Fruit fly (Drosophila melanogaster): ENCODE measurements around the gene CG34269.

CG34269 gene

DNA sequence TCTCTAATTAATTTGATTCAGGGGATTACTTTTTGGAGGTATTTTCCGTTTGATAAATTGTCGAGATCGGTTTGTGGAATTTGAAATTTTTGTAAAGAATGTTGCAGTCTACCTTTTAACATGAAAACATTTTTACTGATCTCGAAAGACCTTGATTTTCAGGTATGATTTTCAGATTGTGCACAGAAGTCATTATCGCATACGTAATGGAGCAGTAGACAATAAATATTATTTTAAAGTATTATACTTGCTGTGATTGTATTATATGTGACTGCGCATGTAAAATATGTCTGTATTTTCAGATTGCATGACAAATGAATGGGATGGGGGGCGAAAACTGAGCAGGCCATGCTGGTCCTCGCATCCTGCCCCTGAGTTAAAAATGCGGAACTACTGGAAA is at the start of gene CG34269:
Gene CG34269, plus strand, starts transcription at position 301 of the 400 bp plus-strand sequence.
- TF ChIP-seq rn (GFP tag; IDR thresholded peaks at IDR 0.05): no peak
- no peak for TF ChIP-seq CG8301 (tag; optimal IDR thresholded peaks at IDR 0.05)
- no peak for TF ChIP-seq CG34367 (tag; optimal IDR thresholded peaks at IDR 0.05)
- no peak for TF ChIP-seq Pif1A (GFP tag; optimal IDR thresholded peaks at IDR 0.05)
- no peak for TF ChIP-seq CG10348 (GFP tag; IDR thresholded peaks at IDR 0.05)
- TF ChIP-seq CG9948 (tag; optimal IDR thresholded peaks at IDR 0.05): no peak
- TF ChIP-seq CG4496 (GFP tag; IDR thresholded peaks at IDR 0.05): no peak
- no peak for TF ChIP-seq Pif1B (GFP tag; optimal IDR thresholded peaks at IDR 0.05)
- no peak for TF ChIP-seq CG14655 (GFP tag; optimal IDR thresholded peaks at IDR 0.05)
- TF ChIP-seq D1 (tag; optimal IDR thresholded peaks at IDR 0.05): no peak

- no peak for TF ChIP-seq CG4496 (GFP tag; IDR thresholded peaks at IDR 0.05)
- TF ChIP-seq rn (GFP tag; IDR thresholded peaks at IDR 0.05): no peak
- TF ChIP-seq gl (tag; optimal IDR thresholded peaks at IDR 0.05): no peak
- no peak for TF ChIP-seq Pif1A (GFP tag; optimal IDR thresholded peaks at IDR 0.05)
- TF ChIP-seq CG32121 (GFP tag; IDR thresholded peaks at IDR 0.05): peak; percentile 29; the same call in 1 of the 2 replicates
These were observed 44.3 kb upstream of the CG34269 start for dm6 chr3L:483818-484217.

DNA sequence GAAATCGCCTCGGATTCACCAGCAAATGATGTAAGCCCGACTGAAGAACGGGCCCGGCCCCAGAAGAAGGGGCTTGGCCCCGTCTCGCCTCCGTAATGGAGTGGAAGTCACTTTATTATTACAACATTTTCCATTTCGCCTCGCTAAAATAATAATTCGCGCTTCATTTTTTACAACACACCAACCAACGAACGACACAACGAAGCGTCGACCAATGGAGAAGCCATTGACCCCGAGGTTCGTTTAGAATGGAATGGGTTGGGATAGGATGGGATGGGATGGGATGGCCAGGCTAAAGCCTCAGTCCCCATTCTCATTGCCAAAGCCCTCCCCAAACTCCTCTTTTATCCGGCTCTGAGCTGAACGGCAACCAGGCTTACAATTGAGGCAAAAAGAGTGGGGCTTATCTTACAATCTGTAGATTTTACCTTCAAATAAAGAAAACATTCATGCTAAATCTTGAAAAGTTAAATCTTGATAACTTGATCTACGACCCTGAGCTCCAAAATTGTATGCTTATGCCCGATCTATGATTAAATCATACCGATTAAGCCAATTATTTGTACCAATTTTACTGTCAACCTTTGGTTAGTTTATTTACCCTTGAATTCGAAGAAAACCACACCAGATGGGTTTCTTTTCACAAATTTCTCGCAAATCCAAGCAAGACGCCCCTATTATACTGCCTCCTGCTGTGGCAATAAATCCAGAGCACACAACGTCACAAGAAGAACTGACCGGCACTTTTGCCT is 43.4 kb upstream of the CG34269 start:
- TF ChIP-seq CG10348 (GFP tag; IDR thresholded peaks at IDR 0.05): no peak
- TF ChIP-seq CG12605 (GFP tag; IDR thresholded peaks at IDR 0.05): no peak
- peak; percentile 1 for TF ChIP-seq Pif1B (GFP tag; optimal IDR thresholded peaks at IDR 0.05)
- TF ChIP-seq fd96Ca (GFP tag; IDR thresholded peaks at IDR 0.05): no peak
- TF ChIP-seq CG17806 (tag; optimal IDR thresholded peaks at IDR 0.05): peak; percentile 65
- no peak for TF ChIP-seq rn (GFP tag; IDR thresholded peaks at IDR 0.05)
- TF ChIP-seq CG15710 (tag; optimal IDR thresholded peaks at IDR 0.05): peak; percentile 71
- peak; percentile 10 for TF ChIP-seq Pif1A (GFP tag; optimal IDR thresholded peaks at IDR 0.05)
- peak; percentile 60 for TF ChIP-seq CG14655 (GFP tag; optimal IDR thresholded peaks at IDR 0.05)
- no peak for TF ChIP-seq Ets98B (GFP tag; IDR thresholded peaks at IDR 0.05)
- no peak for TF ChIP-seq CG4496 (GFP tag; IDR thresholded peaks at IDR 0.05)
- TF ChIP-seq Snoo (tag; optimal IDR thresholded peaks at IDR 0.05): no peak
- TF ChIP-seq CG8159 (tag; optimal IDR thresholded peaks at IDR 0.05): peak; percentile 76
- TF ChIP-seq CG8301 (tag; optimal IDR thresholded peaks at IDR 0.05): peak; percentile 63
- TF ChIP-seq CG9948 (tag; optimal IDR thresholded peaks at IDR 0.05): peak; percentile 71
- no peak for TF ChIP-seq CG13204 (GFP tag; optimal IDR thresholded peaks at IDR 0.05)
- no peak for TF ChIP-seq D1 (tag; optimal IDR thresholded peaks at IDR 0.05)
- no peak for TF ChIP-seq CG32121 (GFP tag; IDR thresholded peaks at IDR 0.05)
- TF ChIP-seq gl (tag; optimal IDR thresholded peaks at IDR 0.05): peak; percentile 38
- TF ChIP-seq CG34367 (tag; optimal IDR thresholded peaks at IDR 0.05): peak; percentile 60
- peak; percentile 94 for TF ChIP-seq EcR (GFP tag; optimal IDR thresholded peaks at IDR 0.05)

- TF ChIP-seq D1 (tag; optimal IDR thresholded peaks at IDR 0.05) (no peak), CG32121 (GFP tag; IDR thresholded peaks at IDR 0.05) (no peak), Snoo (tag; optimal IDR thresholded peaks at IDR 0.05) (no peak), Ets98B (GFP tag; IDR thresholded peaks at IDR 0.05) (peak; percentile 26; the same call in 1 of the 2 replicates), CG14655 (GFP tag; optimal IDR thresholded peaks at IDR 0.05) (peak; percentile 72), Pif1B (GFP tag; optimal IDR thresholded peaks at IDR 0.05) (peak; percentile 18), CG9948 (tag; optimal IDR thresholded peaks at IDR 0.05) (peak; percentile 25), Pif1A (GFP tag; optimal IDR thresholded peaks at IDR 0.05) (no peak), fd96Ca (GFP tag; IDR thresholded peaks at IDR 0.05) (peak; percentile 35; the same call in 1 of the 3 replicates), rn (GFP tag; IDR thresholded peaks at IDR 0.05) (no peak), CG4496 (GFP tag; IDR thresholded peaks at IDR 0.05) (0 out of 3 replicates have a peak, but pooled peaks have one; percentile 5), CG34367 (tag; optimal IDR thresholded peaks at IDR 0.05) (peak; percentile 5), CG8301 (tag; optimal IDR thresholded peaks at IDR 0.05) (peak; percentile 60), CG17806 (tag; optimal IDR thresholded peaks at IDR 0.05) (peak; percentile 41), CG12605 (GFP tag; IDR thresholded peaks at IDR 0.05) (0 out of 2 replicates have a peak, but pooled peaks have one; percentile 31), gl (tag; optimal IDR thresholded peaks at IDR 0.05) (no peak), CG8159 (tag; optimal IDR thresholded peaks at IDR 0.05) (no peak), CG13204 (GFP tag; optimal IDR thresholded peaks at IDR 0.05) (no peak), CG15710 (tag; optimal IDR thresholded peaks at IDR 0.05) (no peak), EcR (GFP tag; optimal IDR thresholded peaks at IDR 0.05) (no peak), CG10348 (GFP tag; IDR thresholded peaks at IDR 0.05) (no peak)
These were observed 42.7 kb upstream of the CG34269 start for dm6 chr3L:485393-485792.

DNA sequence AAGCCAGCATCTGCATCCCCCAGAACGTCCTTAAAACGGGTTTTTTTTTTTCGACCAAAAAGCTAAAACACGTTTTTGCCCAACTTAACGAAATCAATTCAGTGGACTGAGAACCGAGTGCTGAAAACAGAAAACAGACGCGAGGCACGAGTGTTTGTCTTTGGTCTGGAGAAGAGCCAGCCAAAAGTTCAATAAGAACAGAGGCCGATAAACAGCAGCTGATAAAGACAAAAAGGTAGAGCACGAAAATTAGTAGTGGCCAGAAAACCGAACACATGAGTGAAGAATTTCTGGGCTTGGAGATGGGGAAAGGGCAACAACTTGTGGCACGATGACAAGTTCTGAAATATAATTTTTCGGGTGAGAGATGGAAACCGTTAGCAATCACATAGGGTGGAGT is 40.0 kb upstream of the CG34269 start:
- TF ChIP-seq fd96Ca (GFP tag; IDR thresholded peaks at IDR 0.05) (no peak), D1 (tag; optimal IDR thresholded peaks at IDR 0.05) (no peak), CG9948 (tag; optimal IDR thresholded peaks at IDR 0.05) (no peak), gl (tag; optimal IDR thresholded peaks at IDR 0.05) (no peak), CG8159 (tag; optimal IDR thresholded peaks at IDR 0.05) (no peak), CG15710 (tag; optimal IDR thresholded peaks at IDR 0.05) (no peak), Pif1B (GFP tag; optimal IDR thresholded peaks at IDR 0.05) (no peak), CG34367 (tag; optimal IDR thresholded peaks at IDR 0.05) (no peak), CG10348 (GFP tag; IDR thresholded peaks at IDR 0.05) (no peak), rn (GFP tag; IDR thresholded peaks at IDR 0.05) (no peak)

dm6 chr3L:488612-489011 is 39.5 kb upstream of the CG34269 start:
- TF ChIP-seq Ets98B (GFP tag; IDR thresholded peaks at IDR 0.05) (no peak), CG4496 (GFP tag; IDR thresholded peaks at IDR 0.05) (0 out of 3 replicates have a peak, but pooled peaks have one; percentile 35)

All from whole organism, pupa.